Worm (Caenorhabditis elegans) whole organism, young adult: ENCODE data around the gene Y102A5C.2.
A peak's percentile ranks its signal among the peaks of the same experiment; 100 is the strongest.

ENCODE experiments used
- B0336.3 ChIP-seq: fragments of 200-800 bp; sonication (Bioruptor generic); IDR thresholded peaks from 2 replicates; pipeline ENCODE4 v1.3.6; 2022; ENCODE audit warnings: missing genetic modification characterization, missing compliant biosample characterization
- C17E4.6 ChIP-seq: fragments of 200-800 bp; sonication (Bioruptor generic); IDR thresholded peaks from 2 replicates; pipeline ENCODE4 v1.3.6; 2022; ENCODE audit warnings: missing genetic modification reagents, missing genetic modification characterization, missing compliant biosample characterization
- F10E7.11 ChIP-seq: sonication (generic microtip); optimal IDR thresholded peaks from 2 replicates; lab custom pipeline; 2017; ENCODE audit warnings: mild to moderate bottlenecking, missing genetic modification characterization, moderate library complexity, missing compliant biosample characterization
- F22D6.2 ChIP-seq: sonication (generic microtip); optimal IDR thresholded peaks from 2 replicates; lab custom pipeline; 2016; ENCODE audit warnings: mild to moderate bottlenecking, missing genetic modification characterization, missing compliant biosample characterization
- K11D2.4 ChIP-seq: fragments of 200-800 bp; sonication (Bioruptor generic); IDR thresholded peaks from 2 replicates; pipeline ENCODE4 v1.3.6; 2022; ENCODE audit warnings: missing genetic modification reagents, missing genetic modification characterization, missing compliant biosample characterization
- T26A5.8 ChIP-seq: sonication (generic microtip); optimal IDR thresholded peaks from 2 replicates; lab custom pipeline; 2016; ENCODE audit warnings: missing genetic modification characterization, missing compliant biosample characterization
- Y53G8AR.9 ChIP-seq: fragments of 200-800 bp; sonication (Bioruptor generic); conservative IDR thresholded peaks from 2 replicates; pipeline ENCODE4 v1.3.6; 2022; ENCODE audit warnings: missing genetic modification reagents, missing genetic modification characterization, missing compliant biosample characterization
- Y67H2A.10 ChIP-seq: fragments of 200-800 bp; sonication (Bioruptor generic); conservative IDR thresholded peaks from 2 replicates; pipeline ENCODE4 v1.3.6; 2022; ENCODE audit warnings: missing genetic modification reagents, missing genetic modification characterization, missing compliant biosample characterization
- Y95B8A.8 ChIP-seq: fragments of 200-800 bp; sonication (Bioruptor generic); IDR thresholded peaks from 2 replicates; pipeline ENCODE4 v1.3.6; 2022; ENCODE audit warnings: missing genetic modification reagents, missing genetic modification characterization, missing compliant biosample characterization
- akir-1 ChIP-seq: fragments of 200-800 bp; sonication (Bioruptor generic); optimal IDR thresholded peaks from 2 replicates; lab custom pipeline; 2018; ENCODE audit warnings: mild to moderate bottlenecking, missing genetic modification characterization, moderate library complexity, missing compliant biosample characterization
- aptf-3 ChIP-seq: fragments of 200-800 bp; sonication (Bioruptor generic); IDR thresholded peaks from 2 replicates; pipeline ENCODE4 v1.3.6; 2022; ENCODE audit warnings: missing genetic modification characterization, missing compliant biosample characterization
- athp-1 ChIP-seq: sonication (generic microtip); optimal IDR thresholded peaks from 2 replicates; lab custom pipeline; 2017; ENCODE audit warnings: mild to moderate bottlenecking, missing genetic modification characterization, missing compliant biosample characterization
- attf-6 ChIP-seq: fragments of 200-800 bp; sonication (Bioruptor generic); IDR thresholded peaks from 2 replicates; pipeline ENCODE4 v1.3.6; 2022; ENCODE audit warnings: missing genetic modification reagents, missing genetic modification characterization, missing compliant biosample characterization
- bed-1 ChIP-seq: fragments of 200-800 bp; sonication (Bioruptor generic); IDR thresholded peaks from 2 replicates; pipeline ENCODE4 v1.3.6; 2022; ENCODE audit warnings: missing genetic modification reagents, missing genetic modification characterization, missing compliant biosample characterization
- cebp-2 ChIP-seq: fragments of 200-800 bp; sonication (Bioruptor generic); IDR thresholded peaks from 2 replicates; pipeline ENCODE4 v1.3.6; 2022; ENCODE audit warnings: missing genetic modification characterization, missing compliant biosample characterization
- ceh-27 ChIP-seq: fragments of 200-800 bp; sonication (Bioruptor generic); optimal IDR thresholded peaks from 2 replicates; lab custom pipeline; 2018; ENCODE audit warnings: mild to moderate bottlenecking, missing genetic modification characterization, moderate library complexity, missing compliant biosample characterization
- chd-7 ChIP-seq: sonication (generic microtip); optimal IDR thresholded peaks from 2 replicates; lab custom pipeline; 2016; ENCODE audit warnings: mild to moderate bottlenecking, missing genetic modification characterization, moderate library complexity, missing compliant biosample characterization
- efl-1 ChIP-seq: fragments of 150-350 bp; optimal IDR thresholded peaks from 2 replicates; lab custom pipeline; 2014; ENCODE audit warnings: missing biosample characterization, missing genetic modification reagents, missing genetic modification characterization
- egl-44 ChIP-seq: fragments of 200-800 bp; sonication (Bioruptor generic); IDR thresholded peaks from 2 replicates; pipeline ENCODE4 v1.3.6; 2022; ENCODE audit warnings: missing genetic modification reagents, missing genetic modification characterization, missing compliant biosample characterization
- hmg-1.2 ChIP-seq: fragments of 200-800 bp; sonication (Bioruptor generic); IDR thresholded peaks from 2 replicates; pipeline ENCODE4 v1.3.6; 2022; ENCODE audit warnings: missing genetic modification reagents, missing genetic modification characterization, missing compliant biosample characterization
- hrde-1 ChIP-seq: sonication (generic microtip); optimal IDR thresholded peaks from 2 replicates; lab custom pipeline; 2016; ENCODE audit warnings: missing genetic modification characterization, mild to moderate bottlenecking, missing compliant biosample characterization, moderate library complexity, missing genotype, missing genetic modification reagents, borderline replicate concordance
- let-526 ChIP-seq: fragments of 200-800 bp; sonication (Bioruptor generic); IDR thresholded peaks from 2 replicates; pipeline ENCODE4 v1.3.6; 2022; ENCODE audit warnings: missing genetic modification reagents, missing genetic modification characterization, missing compliant biosample characterization
- lin-26 ChIP-seq: fragments of 200-800 bp; sonication (Bioruptor generic); IDR thresholded peaks from 2 replicates; pipeline ENCODE4 v1.3.6; 2022; ENCODE audit warnings: missing genetic modification reagents, missing genetic modification characterization, missing compliant biosample characterization
- lsl-1 ChIP-seq: fragments of 200-800 bp; sonication (Bioruptor generic); optimal IDR thresholded peaks from 2 replicates; lab custom pipeline; 2018; ENCODE audit warnings: mild to moderate bottlenecking, missing genetic modification characterization, moderate library complexity, missing compliant biosample characterization
- madf-3 ChIP-seq: fragments of 200-800 bp; sonication (Bioruptor generic); IDR thresholded peaks from 2 replicates; pipeline ENCODE4 v1.3.6; 2022; ENCODE audit warnings: missing genetic modification reagents, missing genetic modification characterization, missing compliant biosample characterization
- mcd-1 ChIP-seq: fragments of 200-800 bp; sonication (Bioruptor generic); IDR thresholded peaks from 2 replicates; pipeline ENCODE4 v1.3.6; 2022; ENCODE audit warnings: missing genetic modification reagents, missing genetic modification characterization, missing compliant biosample characterization
- mes-4 ChIP-seq: sonication (generic microtip); optimal IDR thresholded peaks from 2 replicates; lab custom pipeline; 2016; ENCODE audit warnings: missing genotype, missing genetic modification characterization, missing compliant biosample characterization
- nfya-1 ChIP-seq: sonication (generic microtip); optimal IDR thresholded peaks from 2 replicates; lab custom pipeline; 2017; ENCODE audit warnings: antibody characterized with exemption, missing compliant biosample characterization, missing genetic modification characterization, borderline replicate concordance; ENCODE audit not compliant: insufficient read depth
- pha-4 ChIP-seq: fragments of 150-350 bp; sonication (generic microtip); optimal IDR thresholded peaks from 2 replicates; lab custom pipeline; 2014; ENCODE audit warnings: missing biosample characterization, missing genetic modification reagents, missing genetic modification characterization
- sea-2 ChIP-seq: fragments of 200-800 bp; sonication (Bioruptor generic); IDR thresholded peaks from 2 replicates; pipeline ENCODE4 v1.3.6; 2022; ENCODE audit warnings: missing genetic modification characterization, missing compliant biosample characterization
- snpc-1.1 ChIP-seq: sonication (generic microtip); optimal IDR thresholded peaks from 2 replicates; lab custom pipeline; 2017; ENCODE audit warnings: missing genetic modification characterization, mild to moderate bottlenecking, missing compliant biosample characterization, antibody characterized with exemption, moderate library complexity, missing genotype, missing genetic modification reagents; ENCODE audit not compliant: insufficient read depth
- snpc-3.4 ChIP-seq: sonication (generic microtip); optimal IDR thresholded peaks from 2 replicates; lab custom pipeline; 2017; ENCODE audit warnings: missing genetic modification characterization, mild to moderate bottlenecking, missing compliant biosample characterization, antibody characterized with exemption, moderate library complexity, missing genotype, missing genetic modification reagents
- somi-1 ChIP-seq: fragments of 200-800 bp; sonication (Bioruptor generic); optimal IDR thresholded peaks from 2 replicates; lab custom pipeline; 2018; ENCODE audit warnings: mild to moderate bottlenecking, missing genetic modification characterization, missing compliant biosample characterization
- ztf-22 ChIP-seq: fragments of 200-800 bp; sonication (Bioruptor generic); optimal IDR thresholded peaks from 2 replicates; lab custom pipeline; 2018; ENCODE audit warnings: mild to moderate bottlenecking, missing genetic modification characterization, moderate library complexity, missing compliant biosample characterization
- ztf-28 ChIP-seq: fragments of 200-800 bp; sonication (Bioruptor generic); IDR thresholded peaks from 2 replicates; pipeline ENCODE4 v1.3.6; 2022; ENCODE audit warnings: missing genetic modification reagents, missing genetic modification characterization, missing compliant biosample characterization
- ztf-6 ChIP-seq: fragments of 200-800 bp; sonication (Bioruptor generic); IDR thresholded peaks from 2 replicates; pipeline ENCODE4 v1.3.6; 2022; ENCODE audit warnings: missing genetic modification reagents, missing genetic modification characterization, missing compliant biosample characterization

Gene Y102A5C.2

DNA sequence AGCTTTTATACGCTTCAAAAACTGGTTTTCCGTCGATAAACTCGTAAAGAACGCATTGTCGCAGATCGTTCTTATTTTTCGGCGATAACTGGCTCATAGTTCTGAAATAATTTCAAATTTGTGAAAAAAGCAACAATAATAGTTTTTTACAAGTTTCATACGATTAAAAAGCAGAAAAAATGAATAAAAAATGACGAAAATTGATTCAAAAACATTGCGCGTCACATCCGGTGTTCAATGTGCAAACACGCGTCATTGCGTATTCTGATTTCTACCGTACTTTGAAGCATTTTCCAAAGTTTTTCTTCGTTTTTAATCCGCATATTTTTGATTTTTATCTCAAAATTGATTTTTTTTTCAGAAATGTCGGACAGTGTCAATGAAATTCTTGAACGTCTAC, at the start of gene Y102A5C.2, which contains the start of gene fbxa-206:
Gene Y102A5C.2, plus strand, starts transcription at position 354 of the 400 bp plus-strand sequence.
Gene fbxa-206, minus strand, starts transcription at position 101 of the 400 bp plus-strand sequence.
- TF ChIP-seq lsl-1 (GFP tag; lab: Kevin White, UChicago) (peak; percentile 73), akir-1 (no peak)

DNA sequence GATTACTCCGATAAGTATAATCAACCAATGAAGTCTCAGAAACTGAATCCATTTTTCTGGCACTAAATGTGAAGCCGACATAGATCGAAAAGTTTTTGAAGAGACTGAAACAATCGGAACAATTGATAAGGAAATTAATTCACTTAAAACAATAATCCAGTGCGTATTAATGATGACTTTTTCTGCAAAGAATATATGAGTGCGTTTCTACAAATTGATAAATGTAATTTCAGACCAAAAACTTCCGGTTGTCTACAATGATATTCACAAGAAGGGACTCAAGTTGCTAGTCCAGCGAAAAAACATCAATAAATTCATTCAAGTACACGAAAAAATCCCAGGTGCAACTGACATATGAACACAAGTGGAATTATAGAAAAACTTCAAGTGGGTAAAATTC, 48.8 kb upstream of the Y102A5C.2 start, which contains the start of gene clec-33:
Gene clec-33, minus strand, starts transcription at position 101 of the 400 bp plus-strand sequence.
- no peak for TF ChIP-seq mes-4 (tag; lab: Kevin White, UChicago)

DNA sequence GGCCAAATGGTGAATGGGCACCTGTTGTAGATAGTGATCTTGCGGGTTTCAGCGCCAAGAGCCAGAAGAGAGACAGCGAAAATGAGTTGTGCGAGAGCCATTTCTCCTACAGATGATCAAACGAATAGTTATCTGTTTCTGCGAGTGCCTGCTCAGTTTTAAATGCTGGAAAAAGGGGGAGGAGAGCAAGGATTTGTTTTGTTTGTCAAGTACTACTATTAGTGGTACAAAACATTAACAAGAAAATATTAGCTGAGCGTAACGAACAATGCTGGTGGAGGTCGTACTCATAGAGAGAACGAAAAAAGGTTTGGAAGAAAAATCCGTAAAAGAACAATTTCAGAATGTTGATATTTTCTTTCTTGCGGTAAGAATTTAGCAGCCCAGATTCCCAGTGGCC, 47.1 kb upstream of the Y102A5C.2 start, which contains the start of gene thn-4:
Gene thn-4, minus strand, starts transcription at position 101 of the 400 bp plus-strand sequence.
- TF ChIP-seq Y53G8AR.9 (no peak), hrde-1 (tag; lab: Kevin White, UChicago) (no peak), F10E7.11 (tag; lab: Kevin White, UChicago) (no peak), mcd-1 (GFP tag; lab: Robert Waterston, UW) (no peak), K11D2.4 (GFP tag; lab: Robert Waterston, UW) (no peak), B0336.3 (GFP tag; lab: Robert Waterston, UW) (no peak), somi-1 (no peak), T26A5.8 (no peak), snpc-1.1 (no peak), F22D6.2 (tag; lab: Kevin White, UChicago) (no peak), hmg-1.2 (no peak), Y95B8A.8 (GFP tag; lab: Robert Waterston, UW) (no peak)

DNA sequence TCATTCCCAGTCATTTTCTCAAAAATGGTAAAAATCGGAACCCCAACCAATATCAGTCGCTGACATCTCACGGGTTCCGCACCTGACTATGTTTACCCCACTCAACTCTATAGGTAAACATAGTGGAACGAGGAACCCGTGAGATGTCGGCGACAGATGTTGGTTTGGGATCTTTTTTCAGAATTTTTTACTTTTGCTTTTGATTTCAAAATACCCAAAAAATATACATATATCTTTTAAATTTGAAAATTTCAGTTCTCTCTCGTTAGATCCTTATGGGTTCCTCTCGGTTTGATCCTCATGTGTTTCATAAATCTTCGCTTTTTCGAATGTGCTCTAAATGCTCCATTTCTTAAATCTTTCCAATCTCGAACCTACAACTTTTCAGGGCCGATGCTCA, 44.9 kb upstream of the Y102A5C.2 start, which contains the start of gene srw-23:
Gene srw-23, plus strand, starts transcription at position 301 of the 400 bp plus-strand sequence.
- TF ChIP-seq snpc-3.4 (tag; lab: Kevin White, UChicago) (no peak), Y67H2A.10 (no peak), C17E4.6 (GFP tag; lab: Robert Waterston, UW) (no peak), athp-1 (tag; lab: Kevin White, UChicago) (no peak), attf-6 (GFP tag; lab: Robert Waterston, UW) (no peak), bed-1 (no peak), B0336.3 (GFP tag; lab: Robert Waterston, UW) (no peak)

DNA sequence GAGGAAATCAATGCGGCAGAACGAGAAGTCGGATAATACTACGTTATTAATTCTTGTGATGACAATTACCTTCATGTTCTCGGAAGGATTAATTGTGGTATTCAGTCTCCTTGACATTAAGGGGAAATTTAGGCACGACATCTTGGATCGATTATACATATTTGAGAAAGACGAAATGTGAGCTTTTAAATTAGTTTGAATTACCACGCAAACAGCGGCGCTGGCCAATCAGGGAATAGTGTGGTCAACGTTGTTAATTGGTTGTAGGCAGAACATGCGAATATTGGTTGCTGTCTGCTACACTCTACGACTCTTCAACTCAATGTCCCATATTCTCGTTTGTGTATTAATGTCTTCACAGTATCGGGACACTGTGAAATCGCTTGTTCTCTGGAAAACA, 43.6 kb upstream of the Y102A5C.2 start, which contains the start of gene F49A5.10:
Gene F49A5.10, plus strand, starts transcription at position 301 of the 400 bp plus-strand sequence.
- TF ChIP-seq cebp-2 (GFP tag; lab: Robert Waterston, UW) (no peak), Y53G8AR.9 (no peak), egl-44 (GFP tag; lab: Robert Waterston, UW) (no peak), chd-7 (tag; lab: Kevin White, UChicago) (no peak), lin-26 (GFP tag; lab: Robert Waterston, UW) (no peak), ztf-28 (GFP tag; lab: Robert Waterston, UW) (no peak), sea-2 (GFP tag; lab: Robert Waterston, UW) (no peak), ztf-22 (GFP tag; lab: Kevin White, UChicago) (no peak), let-526 (GFP tag; lab: Robert Waterston, UW) (no peak), C17E4.6 (GFP tag; lab: Robert Waterston, UW) (no peak), nfya-1 (tag; lab: Kevin White, UChicago) (no peak), snpc-3.4 (tag; lab: Kevin White, UChicago) (no peak), F10E7.11 (tag; lab: Kevin White, UChicago) (no peak), pha-4 (tag; lab: Kevin White, UChicago) (no peak), madf-3 (GFP tag; lab: Robert Waterston, UW) (no peak), ztf-6 (GFP tag; lab: Robert Waterston, UW) (no peak), snpc-1.1 (no peak), efl-1 (no peak), ceh-27 (GFP tag; lab: Kevin White, UChicago) (no peak), aptf-3 (GFP tag; lab: Robert Waterston, UW) (no peak)
